Fruit fly (Drosophila melanogaster): ENCODE measurements around the gene CG12541.
A peak's percentile ranks its signal among the peaks of the same experiment; 100 is the strongest.

The CG12541 gene

dm6 chrX:6985980-6986827 is 79.6 kb downstream of the CG12541 start, which contains the start of gene bou (continued):
- TF ChIP-seq zfh2 (GFP tag; optimal IDR thresholded peaks at IDR 0.05) (no peak), CG11723 (GFP tag; optimal IDR thresholded peaks at IDR 0.05) (no peak), Ada2b (GFP tag; IDR thresholded peaks at IDR 0.05) (no peak), nerfin-1 (tag; optimal IDR thresholded peaks at IDR 0.05) (peak; percentile 31), CG32532 (GFP tag; IDR thresholded peaks at IDR 0.05) (peak; percentile 15; the same call in 1 of the 2 replicates), CG6813 (GFP tag; optimal IDR thresholded peaks at IDR 0.05) (no peak), CG10366 (GFP tag; IDR thresholded peaks at IDR 0.05) (no peak), CG9932 (GFP tag; IDR thresholded peaks at IDR 0.05) (no peak), CG3838 (GFP tag; optimal IDR thresholded peaks at IDR 0.05) (no peak), ems (GFP tag; optimal IDR thresholded peaks at IDR 0.05) (no peak), twi (tag; optimal IDR thresholded peaks at IDR 0.05) (no peak), sqz (GFP tag; optimal IDR thresholded peaks at IDR 0.05) (peak; percentile 21), CG9609 (GFP tag; optimal IDR thresholded peaks at IDR 0.05) (no peak), Dip3 (GFP tag; optimal IDR thresholded peaks at IDR 0.05) (no peak), CG13775 (GFP tag; optimal IDR thresholded peaks at IDR 0.05) (no peak), CG4730 (GFP tag; IDR thresholded peaks at IDR 0.05) (no peak), CG9876 (GFP tag; optimal IDR thresholded peaks at IDR 0.05) (no peak), Sry-β (GFP tag; optimal IDR thresholded peaks at IDR 0.05) (peak; percentile 90), pfk (GFP tag; optimal IDR thresholded peaks at IDR 0.05) (peak; percentile 98), CG10274 (GFP tag; optimal IDR thresholded peaks at IDR 0.05) (no peak), Dad (GFP tag; optimal IDR thresholded peaks at IDR 0.05) (no peak), GATAe (GFP tag; conservative IDR thresholded peaks at IDR 0.05) (no peak), NC2β (GFP tag; optimal IDR thresholded peaks at IDR 0.05) (no peak), Dbx (GFP tag; IDR thresholded peaks at IDR 0.05) (no peak), vnd (GFP tag; IDR thresholded peaks at IDR 0.05; ENCODE audit: partially characterized antibody) (no peak), CG6765 (GFP tag; optimal IDR thresholded peaks at IDR 0.05) (no peak), fd102C (GFP tag; optimal IDR thresholded peaks at IDR 0.05) (no peak), CG13894 (tag; optimal IDR thresholded peaks at IDR 0.05) (peak; percentile 55), CG1792 (GFP tag; optimal IDR thresholded peaks at IDR 0.05) (no peak), CG1233 (GFP tag; optimal IDR thresholded peaks at IDR 0.05) (no peak), Dp (GFP tag; optimal IDR thresholded peaks at IDR 0.05) (no peak), fru (optimal IDR thresholded peaks at IDR 0.05) (no peak), CG11696 (GFP tag; IDR thresholded peaks at IDR 0.05) (no peak), pita (GFP tag; optimal IDR thresholded peaks at IDR 0.05) (no peak), HLH54F (GFP tag; optimal IDR thresholded peaks at IDR 0.05) (no peak), Dfd (GFP tag; optimal IDR thresholded peaks at IDR 0.05) (no peak), chm (GFP tag; IDR thresholded peaks at IDR 0.05) (peak; percentile 19; the same call in 1 of the 2 replicates), Gug (GFP tag; IDR thresholded peaks at IDR 0.05) (no peak), CG4617 (GFP tag; optimal IDR thresholded peaks at IDR 0.05; ENCODE audit: borderline replicate concordance) (no peak), sob (GFP tag; IDR thresholded peaks at IDR 0.05) (no peak), MTF-1 (GFP tag; optimal IDR thresholded peaks at IDR 0.05; ENCODE audit: borderline replicate concordance) (no peak), slp2 (GFP tag; optimal IDR thresholded peaks at IDR 0.05) (no peak), CG15479 (GFP tag; optimal IDR thresholded peaks at IDR 0.05) (no peak), abd-A (tag; optimal IDR thresholded peaks at IDR 0.05) (no peak), MESR4 (GFP tag; optimal IDR thresholded peaks at IDR 0.05) (no peak), inv (GFP tag; IDR thresholded peaks at IDR 0.05; ENCODE audit: partially characterized antibody) (no peak), bowl (GFP tag; IDR thresholded peaks at IDR 0.05) (no peak), CG14667 (GFP tag; IDR thresholded peaks at IDR 0.05) (no peak), gce (GFP tag; IDR thresholded peaks at IDR 0.05) (no peak), prd (optimal IDR thresholded peaks at IDR 0.05) (no peak), prd (GFP tag; IDR thresholded peaks at IDR 0.05) (no peak)

Data from whole organism, embryonic.